Worm (Caenorhabditis elegans) whole organism, young adult: Measurements from ENCODE around the gene dhs-27.

Experiments used
- B0035.1 ChIP-seq: sonication (generic microtip); optimal IDR thresholded peaks from 2 replicates; lab custom pipeline; 2016; ENCODE audit warnings: missing genetic modification characterization, mild to moderate bottlenecking, missing compliant biosample characterization, missing genotype, missing genetic modification reagents
- D2030.7 ChIP-seq: fragments of 200-800 bp; sonication (Bioruptor generic); IDR thresholded peaks from 2 replicates; pipeline ENCODE4 v1.3.6; 2022; ENCODE audit warnings: missing genetic modification reagents, missing genetic modification characterization, missing compliant biosample characterization
- F10E7.11 ChIP-seq: sonication (generic microtip); optimal IDR thresholded peaks from 2 replicates; lab custom pipeline; 2017; ENCODE audit warnings: mild to moderate bottlenecking, missing genetic modification characterization, moderate library complexity, missing compliant biosample characterization
- F33H1.4 ChIP-seq: fragments of 200-800 bp; sonication (Bioruptor generic); IDR thresholded peaks from 2 replicates; pipeline ENCODE4 v1.3.6; 2022; ENCODE audit warnings: missing genetic modification reagents, missing genetic modification characterization, missing compliant biosample characterization
- Y53F4B.3 ChIP-seq: fragments of 200-800 bp; sonication (Bioruptor generic); IDR thresholded peaks from 2 replicates; pipeline ENCODE4 v1.3.6; 2022; ENCODE audit warnings: missing genetic modification reagents, missing genetic modification characterization, missing compliant biosample characterization
- Y56A3A.18 ChIP-seq: fragments of 200-800 bp; sonication (Bioruptor generic); IDR thresholded peaks from 2 replicates; pipeline ENCODE4 v1.3.6; 2022; ENCODE audit warnings: missing genetic modification reagents, missing genetic modification characterization, missing compliant biosample characterization
- Y67H2A.10 ChIP-seq: fragments of 200-800 bp; sonication (Bioruptor generic); conservative IDR thresholded peaks from 2 replicates; pipeline ENCODE4 v1.3.6; 2022; ENCODE audit warnings: missing genetic modification reagents, missing genetic modification characterization, missing compliant biosample characterization
- akir-1 ChIP-seq: fragments of 200-800 bp; sonication (Bioruptor generic); optimal IDR thresholded peaks from 2 replicates; lab custom pipeline; 2018; ENCODE audit warnings: mild to moderate bottlenecking, missing genetic modification characterization, moderate library complexity, missing compliant biosample characterization
- athp-1 ChIP-seq: sonication (generic microtip); optimal IDR thresholded peaks from 2 replicates; lab custom pipeline; 2017; ENCODE audit warnings: mild to moderate bottlenecking, missing genetic modification characterization, missing compliant biosample characterization
- attf-3 ChIP-seq: fragments of 200-800 bp; sonication (Bioruptor generic); conservative IDR thresholded peaks from 2 replicates; pipeline ENCODE4 v1.3.6; 2022; ENCODE audit warnings: missing genetic modification reagents, missing genetic modification characterization, missing compliant biosample characterization
- bed-2 ChIP-seq: fragments of 200-800 bp; sonication (Bioruptor generic); IDR thresholded peaks from 2 replicates; pipeline ENCODE4 v1.3.6; 2022; ENCODE audit warnings: missing genetic modification reagents, missing genetic modification characterization, missing compliant biosample characterization
- cebp-1 ChIP-seq, 2 experiments: fragments of 200-800 bp in 1 of 2; sonication (Bioruptor generic) in 1 of 2; sonication (generic microtip) in 1 of 2; IDR thresholded peaks in 1 of 2; optimal IDR thresholded peaks in 1 of 2; 2 replicates each; pipeline versions ENCODE4 v1.3.6 to Lab custom; 2017 to 2022; ENCODE audit warnings: missing compliant biosample characterization in 2 of 2, missing genetic modification characterization in 2 of 2, mild to moderate bottlenecking in 1 of 2, missing genetic modification reagents in 1 of 2, moderate library complexity in 1 of 2
- ceh-100 ChIP-seq: fragments of 200-800 bp; sonication (Bioruptor generic); IDR thresholded peaks from 2 replicates; pipeline ENCODE4 v1.3.6; 2022; ENCODE audit warnings: missing genetic modification reagents, missing genetic modification characterization, missing compliant biosample characterization
- ceh-27 ChIP-seq: fragments of 200-800 bp; sonication (Bioruptor generic); optimal IDR thresholded peaks from 2 replicates; lab custom pipeline; 2018; ENCODE audit warnings: mild to moderate bottlenecking, missing genetic modification characterization, moderate library complexity, missing compliant biosample characterization
- ceh-79 ChIP-seq: sonication (generic microtip); optimal IDR thresholded peaks from 2 replicates; lab custom pipeline; 2017; ENCODE audit warnings: mild to moderate bottlenecking, missing genetic modification characterization, missing compliant biosample characterization
- ceh-91 ChIP-seq: fragments of 200-800 bp; sonication (Bioruptor generic); IDR thresholded peaks from 2 replicates; pipeline ENCODE4 v1.3.6; 2022; ENCODE audit warnings: missing genetic modification reagents, missing genetic modification characterization, missing compliant biosample characterization
- efl-1 ChIP-seq: fragments of 150-350 bp; optimal IDR thresholded peaks from 2 replicates; lab custom pipeline; 2014; ENCODE audit warnings: missing biosample characterization, missing genetic modification reagents, missing genetic modification characterization
- egl-18 ChIP-seq: fragments of 200-800 bp; sonication (Bioruptor generic); IDR thresholded peaks from 2 replicates; pipeline ENCODE4 v1.3.6; 2022; ENCODE audit warnings: missing genetic modification reagents, missing genetic modification characterization, missing compliant biosample characterization
- madf-10 ChIP-seq: sonication (generic microtip); optimal IDR thresholded peaks from 2 replicates; lab custom pipeline; 2016; ENCODE audit warnings: mild to moderate bottlenecking, missing genetic modification characterization, missing compliant biosample characterization
- mes-4 ChIP-seq: sonication (generic microtip); optimal IDR thresholded peaks from 2 replicates; lab custom pipeline; 2016; ENCODE audit warnings: missing genotype, missing genetic modification characterization, missing compliant biosample characterization
- nfyb-1 ChIP-seq: fragments of 200-800 bp; sonication (Bioruptor generic); IDR thresholded peaks from 2 replicates; pipeline ENCODE4 v1.3.6; 2022; ENCODE audit warnings: missing genetic modification reagents, missing genetic modification characterization, missing compliant biosample characterization
- nhr-179 ChIP-seq: sonication (generic microtip); optimal IDR thresholded peaks from 2 replicates; lab custom pipeline; 2016; ENCODE audit warnings: mild to moderate bottlenecking, missing genetic modification characterization, missing compliant biosample characterization
- nhr-27 ChIP-seq: fragments of 200-800 bp; sonication (Bioruptor generic); optimal IDR thresholded peaks from 2 replicates; lab custom pipeline; 2018; ENCODE audit warnings: mild to moderate bottlenecking, missing genetic modification characterization, moderate library complexity, missing compliant biosample characterization
- pha-4 ChIP-seq: fragments of 150-350 bp; sonication (generic microtip); optimal IDR thresholded peaks from 2 replicates; lab custom pipeline; 2014; ENCODE audit warnings: missing biosample characterization, missing genetic modification reagents, missing genetic modification characterization
- rec-8 ChIP-seq, 2 experiments: sonication (generic microtip); optimal IDR thresholded peaks; 2 replicates each; lab custom pipeline; 2016; ENCODE audit warnings: mild to moderate bottlenecking in 2 of 2, missing genetic modification characterization in 2 of 2, missing genetic modification reagents in 2 of 2, missing genotype in 2 of 2, missing biosample characterization in 1 of 2, missing compliant biosample characterization in 1 of 2, moderate library complexity in 1 of 2
- sdz-38 ChIP-seq: sonication (generic microtip); optimal IDR thresholded peaks from 2 replicates; lab custom pipeline; 2016; ENCODE audit warnings: missing genotype, missing genetic modification characterization, missing compliant biosample characterization
- snpc-1.3 ChIP-seq: sonication (generic microtip); optimal IDR thresholded peaks from 2 replicates; lab custom pipeline; 2017; ENCODE audit warnings: missing genetic modification characterization, mild to moderate bottlenecking, missing compliant biosample characterization, antibody characterized with exemption, moderate library complexity, missing genotype, missing genetic modification reagents; ENCODE audit not compliant: insufficient read depth
- tlf-1 ChIP-seq: fragments of 200-800 bp; sonication (Bioruptor generic); optimal IDR thresholded peaks from 2 replicates; lab custom pipeline; 2018; ENCODE audit warnings: mild to moderate bottlenecking, missing genetic modification characterization, missing compliant biosample characterization
- zfh-2 ChIP-seq: fragments of 200-800 bp; sonication (Bioruptor generic); conservative IDR thresholded peaks from 2 replicates; pipeline ENCODE4 v1.3.6; 2022; ENCODE audit warnings: missing genetic modification reagents, missing genetic modification characterization, missing compliant biosample characterization
- zim-3 ChIP-seq: sonication (generic microtip); optimal IDR thresholded peaks from 2 replicates; lab custom pipeline; 2017; ENCODE audit warnings: mild to moderate bottlenecking, missing genetic modification characterization, moderate library complexity, missing compliant biosample characterization
- ztf-18 ChIP-seq: sonication (generic microtip); optimal IDR thresholded peaks from 2 replicates; lab custom pipeline; 2016; ENCODE audit warnings: missing genotype, mild to moderate bottlenecking, missing genetic modification characterization, missing compliant biosample characterization
- ztf-26 ChIP-seq: sonication (generic microtip); optimal IDR thresholded peaks from 2 replicates; lab custom pipeline; 2017; ENCODE audit warnings: missing genetic modification characterization, missing compliant biosample characterization
- ztf-28 ChIP-seq: fragments of 200-800 bp; sonication (Bioruptor generic); IDR thresholded peaks from 2 replicates; pipeline ENCODE4 v1.3.6; 2022; ENCODE audit warnings: missing genetic modification reagents, missing genetic modification characterization, missing compliant biosample characterization
- ztf-3 ChIP-seq: fragments of 200-800 bp; sonication (Bioruptor generic); optimal IDR thresholded peaks from 2 replicates; lab custom pipeline; 2018; ENCODE audit warnings: mild to moderate bottlenecking, missing genetic modification characterization, missing compliant biosample characterization

Gene dhs-27

ce11 chrX:3396735-3397134 lies 17.8 kb downstream of the dhs-27 start:
- TF ChIP-seq cebp-1 (GFP tag; IDR thresholded peaks at IDR 0.05; lab: Robert Waterston, UW), result no peak
- TF ChIP-seq cebp-1 (tag; optimal IDR thresholded peaks at IDR 0.05; lab: Kevin White, UChicago), result no peak
- TF ChIP-seq rec-8 (tag; optimal IDR thresholded peaks at IDR 0.05; lab: Kevin White, UChicago), result no peak
- no peak for TF ChIP-seq F33H1.4 (GFP tag; lab: Robert Waterston, UW)
- TF ChIP-seq ceh-79 (tag; lab: Kevin White, UChicago), result no peak
- TF ChIP-seq D2030.7 (GFP tag; lab: Robert Waterston, UW), result no peak
- no peak for TF ChIP-seq mes-4 (tag; lab: Kevin White, UChicago)
- no peak for TF ChIP-seq tlf-1 (GFP tag; lab: Kevin White, UChicago)
- TF ChIP-seq attf-3 (GFP tag; lab: Robert Waterston, UW), result no peak
- no peak for TF ChIP-seq Y53F4B.3 (GFP tag; lab: Robert Waterston, UW)
- TF ChIP-seq snpc-1.3 (tag; lab: Kevin White, UChicago), result no peak
- no peak for TF ChIP-seq egl-18 (GFP tag; lab: Robert Waterston, UW)
- no peak for TF ChIP-seq nfyb-1 (GFP tag; lab: Robert Waterston, UW)
- no peak for TF ChIP-seq zfh-2 (GFP tag; lab: Robert Waterston, UW)
- TF ChIP-seq ztf-18, result no peak

- no peak for TF ChIP-seq nhr-179
- no peak for TF ChIP-seq ceh-27
- no peak for TF ChIP-seq ceh-100
- no peak for TF ChIP-seq ceh-91 (GFP tag; lab: Robert Waterston, UW)
- no peak for TF ChIP-seq B0035.1 (tag; lab: Kevin White, UChicago)
- no peak for TF ChIP-seq Y67H2A.10
- no peak for TF ChIP-seq pha-4 (tag; lab: Kevin White, UChicago)
- TF ChIP-seq nhr-27 (tag; lab: Kevin White, UChicago), result no peak
- TF ChIP-seq, all 124 proteins: peak for 0
Observed at ce11 chrX:3393562-3393961, 20.9 kb downstream of the dhs-27 start, which contains the start of gene slcf-2. slcf-2 (plus strand) TSS chrX:3393862.

- TF ChIP-seq ztf-28 (GFP tag; lab: Robert Waterston, UW) (no peak), pha-4 (tag; lab: Kevin White, UChicago) (no peak), ztf-3 (no peak), ceh-27 (no peak), Y56A3A.18 (GFP tag; lab: Robert Waterston, UW) (no peak), madf-10 (tag; lab: Kevin White, UChicago) (no peak), F10E7.11 (tag; lab: Kevin White, UChicago) (no peak), efl-1 (no peak), bed-2 (no peak)
Observed at ce11 chrX:3385362-3385761, 29.1 kb downstream of the dhs-27 start, which contains the start of gene acp-1. acp-1 (minus strand) TSS chrX:3385462.

- no peak for TF ChIP-seq ztf-26 (tag; lab: Kevin White, UChicago)
- TF ChIP-seq nhr-27 (tag; lab: Kevin White, UChicago), result no peak
- TF ChIP-seq zim-3 (tag; lab: Kevin White, UChicago), result no peak
- TF ChIP-seq akir-1 (GFP tag; lab: Kevin White, UChicago), result no peak
- TF ChIP-seq tlf-1 (GFP tag; lab: Kevin White, UChicago), result no peak
- TF ChIP-seq sdz-38 (tag; lab: Kevin White, UChicago), result no peak
- no peak for TF ChIP-seq athp-1 (tag; lab: Kevin White, UChicago)
- TF ChIP-seq, all 124 proteins: peak for 0
Observed at ce11 chrX:3380167-3380566, 34.3 kb downstream of the dhs-27 start, which contains the start of gene ZK563.7. ZK563.7 (plus strand) TSS chrX:3380467.
